Worm (Caenorhabditis elegans): ENCODE data around the gene W02B12.13.

DNA sequence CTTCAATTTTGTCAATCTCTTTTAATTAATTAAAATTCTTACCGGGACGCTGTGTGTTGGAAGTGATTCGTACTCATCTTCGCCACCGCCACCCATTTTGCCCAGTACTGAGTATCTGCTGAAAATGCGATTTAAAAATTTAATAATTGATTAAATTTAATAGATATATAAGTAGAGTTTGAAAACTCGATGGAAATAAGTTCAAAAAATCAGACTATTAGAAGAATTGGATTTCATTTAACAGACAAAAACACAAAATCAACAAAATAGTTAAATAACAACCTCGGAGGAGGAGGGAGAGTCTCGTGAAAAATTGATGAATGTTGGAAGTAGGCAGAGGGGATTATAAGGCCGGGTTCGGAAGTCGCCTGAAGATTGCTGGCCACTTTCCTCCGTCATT lies 26.8 kb downstream of the W02B12.13 start, which contains the start of gene mfn-1:
- no peak for TF ChIP-seq ets-4 (tag; optimal IDR thresholded peaks at IDR 0.05)
- TF ChIP-seq Y22D7AL.16 (tag; optimal IDR thresholded peaks at IDR 0.05) = no peak
- TF ChIP-seq ceh-31 (tag; optimal IDR thresholded peaks at IDR 0.05) = no peak
- TF ChIP-seq dmd-4 (tag; optimal IDR thresholded peaks at IDR 0.05; ENCODE audit: borderline replicate concordance) = no peak
- no peak for TF ChIP-seq hlh-13 (GFP tag; optimal IDR thresholded peaks at IDR 0.05)
- TF ChIP-seq ceh-9 (tag; optimal IDR thresholded peaks at IDR 0.05) = no peak
